Worm (Caenorhabditis elegans): ENCODE measurements around the gene erl-1.

The erl-1 gene

DNA sequence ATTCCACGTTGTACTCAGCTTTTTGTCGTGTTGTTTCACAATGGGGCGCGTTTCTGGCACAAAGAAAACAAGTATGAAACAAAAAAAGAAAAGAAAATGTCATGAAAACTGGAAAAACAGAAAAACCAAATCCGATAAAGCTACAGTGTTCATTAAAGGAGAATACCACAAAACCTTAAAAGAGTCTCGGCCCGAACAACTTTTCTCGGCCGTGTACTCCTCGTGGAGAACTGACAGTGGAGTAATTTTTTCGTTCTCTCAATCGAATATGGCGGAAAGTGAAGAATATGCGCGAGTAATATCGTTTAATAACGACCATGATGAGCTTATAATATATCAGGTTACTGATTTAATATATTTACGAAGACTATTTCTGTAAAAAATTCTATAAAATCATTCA is 9.2 kb upstream of the erl-1 start, which contains the start of the genes tag-335 and vkmt-1:
Gene tag-335 (minus strand): TSS at position 88 of the 400 bp plus-strand sequence.
Gene vkmt-1 (plus strand): TSS at position 219 of the 400 bp plus-strand sequence.
- TF ChIP-seq rnt-1 (tag; optimal IDR thresholded peaks at IDR 0.05): peak; percentile 70
- peak; percentile 16 for TF ChIP-seq nhr-20 (tag; optimal IDR thresholded peaks at IDR 0.05)
- peak; percentile 16 for TF ChIP-seq nhr-47 (tag; optimal IDR thresholded peaks at IDR 0.05)
- peak; percentile 34 for TF ChIP-seq snu-23 (GFP tag; optimal IDR thresholded peaks at IDR 0.05)
- peak; percentile 19 for TF ChIP-seq blmp-1 (tag; optimal IDR thresholded peaks at IDR 0.05)
- peak; percentile 4 to 37 for TF ChIP-seq lin-35 (GFP tag; optimal IDR thresholded peaks at IDR 0.05)
- no peak for TF ChIP-seq mef-2 (tag; optimal IDR thresholded peaks at IDR 0.05)
- no peak for TF ChIP-seq nhr-84 (tag; optimal IDR thresholded peaks at IDR 0.05)
- peak in 2 of 3 experiments; percentile 1 to 36 for TF ChIP-seq dpl-1 (GFP tag; optimal IDR thresholded peaks at IDR 0.05)
- no peak for TF ChIP-seq unc-30 (tag; optimal IDR thresholded peaks at IDR 0.05)
- no peak for TF ChIP-seq aly-2 (tag; optimal IDR thresholded peaks at IDR 0.05)
- TF ChIP-seq F16B12.6 (tag; optimal IDR thresholded peaks at IDR 0.05): peak; percentile 32
- TF ChIP-seq efl-1 (optimal IDR thresholded peaks at IDR 0.05): peak; percentile 11 to 25
- TF ChIP-seq efl-1 (GFP tag; optimal IDR thresholded peaks at IDR 0.05 in 1 of 2): peak; percentile 11 to 17
- peak; percentile 16 for TF ChIP-seq tbx-2 (tag; optimal IDR thresholded peaks at IDR 0.05)
- peak; percentile 28 for TF ChIP-seq nhr-71 (tag; optimal IDR thresholded peaks at IDR 0.05)
- TF ChIP-seq lsy-2 (tag; optimal IDR thresholded peaks at IDR 0.05): peak in 1 of 2 experiments; percentile 50
- peak; percentile 52 for TF ChIP-seq ceh-90 (tag; optimal IDR thresholded peaks at IDR 0.05)
- TF ChIP-seq nhr-85 (tag): no peak
- peak; percentile 7 for TF ChIP-seq lir-3 (tag; optimal IDR thresholded peaks at IDR 0.05; ENCODE audit: poor library complexity)
- TF ChIP-seq xbp-1 (tag; optimal IDR thresholded peaks at IDR 0.05): peak; percentile 29

DNA sequence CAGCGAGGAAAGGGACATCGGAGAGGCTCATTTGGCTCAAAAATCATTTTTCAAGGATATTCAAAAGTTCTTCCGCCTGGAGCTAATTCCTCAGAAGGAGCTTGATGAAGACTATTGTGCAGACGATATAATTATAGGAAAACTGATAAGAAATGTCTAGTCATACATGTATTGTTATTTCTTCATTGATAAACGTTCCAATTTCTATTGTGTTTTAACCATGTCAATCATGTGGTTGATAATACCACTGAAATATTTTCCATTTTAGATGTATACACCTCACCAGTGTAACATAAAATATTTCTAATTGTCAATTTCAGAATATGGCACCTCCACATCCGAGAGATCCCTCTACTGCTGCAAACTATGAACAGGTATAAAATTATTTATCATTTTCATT is 8.4 kb upstream of the erl-1 start, which contains the start of gene ltah-1.1:
Gene ltah-1.1 (plus strand): TSS at position 283 of the 400 bp plus-strand sequence.
- TF ChIP-seq unc-62 (GFP tag; optimal IDR thresholded peaks at IDR 0.05) (no peak), nhr-28 (tag; optimal IDR thresholded peaks at IDR 0.05) (no peak), snu-23 (GFP tag; optimal IDR thresholded peaks at IDR 0.05) (no peak), swsn-7 (tag; optimal IDR thresholded peaks at IDR 0.05) (no peak), dsc-1 (tag; optimal IDR thresholded peaks at IDR 0.05) (no peak), ceh-82 (tag; optimal IDR thresholded peaks at IDR 0.05) (no peak), nhr-90 (tag; optimal IDR thresholded peaks at IDR 0.05; ENCODE audit: poor library complexity) (no peak), zip-4 (GFP tag; optimal IDR thresholded peaks at IDR 0.05) (no peak)

DNA sequence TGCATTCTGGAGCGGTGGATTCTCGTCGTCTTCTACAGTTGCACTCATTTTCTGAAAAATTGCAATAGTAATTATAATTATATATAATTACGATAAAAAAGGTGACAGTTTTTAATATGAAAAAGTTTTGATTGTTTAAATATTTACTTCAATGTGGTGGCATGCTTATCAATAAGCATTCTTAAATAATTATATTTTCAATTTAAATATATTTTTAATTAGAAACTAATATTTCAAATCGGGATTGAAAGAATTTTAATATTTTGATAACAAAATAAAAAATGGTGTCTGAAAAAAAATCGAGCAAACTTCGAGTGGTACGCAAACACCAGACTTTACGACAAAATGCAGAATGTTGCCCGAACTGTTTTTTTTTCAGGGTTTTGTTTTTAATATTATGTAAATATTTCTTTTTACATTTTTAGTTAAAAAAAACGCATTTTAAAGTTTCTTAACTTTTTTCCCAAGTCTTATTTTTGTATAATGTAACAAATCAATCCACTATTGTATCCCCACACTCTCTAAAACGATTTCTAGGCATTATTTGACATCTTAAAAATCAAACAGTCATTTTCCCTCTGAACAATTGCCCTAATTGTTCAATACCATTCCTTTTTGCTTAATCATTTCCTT is 5.5 kb upstream of the erl-1 start, which contains the start of the genes C42C1.12 and C42C1.19:
Gene C42C1.12 (minus strand): TSS at position 51 of the 633 bp plus-strand sequence.
Gene C42C1.19 (plus strand): TSS at position 583 of the 633 bp plus-strand sequence.
- peak; percentile 54 to 61 for TF ChIP-seq lsy-2 (tag; optimal IDR thresholded peaks at IDR 0.05)
- TF ChIP-seq F16B12.6 (tag; optimal IDR thresholded peaks at IDR 0.05): peak; percentile 82
- TF ChIP-seq xbp-1 (tag; optimal IDR thresholded peaks at IDR 0.05): peak; percentile 32
- peak in 1 of 3 experiments; percentile 39 for TF ChIP-seq dpl-1 (GFP tag; optimal IDR thresholded peaks at IDR 0.05)
- TF ChIP-seq fos-1 (tag; optimal IDR thresholded peaks at IDR 0.05): no peak
- TF ChIP-seq blmp-1 (tag; optimal IDR thresholded peaks at IDR 0.05): peak; percentile 15
- TF ChIP-seq ces-1 (GFP tag; optimal IDR thresholded peaks at IDR 0.05): no peak
- TF ChIP-seq lin-35 (GFP tag; optimal IDR thresholded peaks at IDR 0.05): peak; percentile 1 to 14
- no peak for TF ChIP-seq isw-1 (GFP tag; IDR thresholded peaks at IDR 0.05)
- TF ChIP-seq swsn-7 (tag; optimal IDR thresholded peaks at IDR 0.05): peak; percentile 3
- TF ChIP-seq sup-37 (GFP tag; optimal IDR thresholded peaks at IDR 0.05): no peak
- TF ChIP-seq ets-5 (GFP tag; IDR thresholded peaks at IDR 0.05): no peak
- TF ChIP-seq efl-1 (optimal IDR thresholded peaks at IDR 0.05): peak; percentile 1 to 30
- TF ChIP-seq efl-1 (GFP tag; optimal IDR thresholded peaks at IDR 0.05 in 1 of 2): peak in 1 of 2 experiments; percentile 45
- peak; percentile 53 for TF ChIP-seq mep-1 (tag; optimal IDR thresholded peaks at IDR 0.05)
- no peak for TF ChIP-seq nhr-11 (tag; optimal IDR thresholded peaks at IDR 0.05)

DNA sequence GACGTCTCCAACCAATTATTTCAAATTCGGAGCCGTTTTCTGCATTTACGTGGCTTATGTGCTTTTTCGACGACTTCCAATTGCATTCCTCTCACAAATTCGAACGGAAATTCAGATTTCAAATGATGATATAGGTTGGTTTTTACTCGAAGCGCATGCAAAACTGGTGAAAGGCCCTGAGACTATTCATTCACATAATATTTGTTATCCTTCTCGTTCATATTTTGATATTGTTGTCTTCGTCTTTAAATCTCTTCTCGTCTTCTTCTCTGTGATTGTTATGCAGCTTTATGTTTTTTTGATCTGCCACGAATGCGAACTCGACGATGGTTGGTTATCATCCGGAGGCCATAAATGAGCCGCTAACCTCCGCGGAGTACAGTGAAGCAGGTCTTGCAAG is 4.9 kb upstream of the erl-1 start, which contains the start of gene hpo-12:
Gene hpo-12 (plus strand): TSS at position 301 of the 400 bp plus-strand sequence.
- no peak for TF ChIP-seq ceh-90 (tag; optimal IDR thresholded peaks at IDR 0.05)
- no peak for TF ChIP-seq unc-30 (tag; optimal IDR thresholded peaks at IDR 0.05)
- no peak for TF ChIP-seq pqm-1 (tag; optimal IDR thresholded peaks at IDR 0.05)
- TF ChIP-seq nhr-12 (tag; optimal IDR thresholded peaks at IDR 0.05): no peak
- TF ChIP-seq irx-1 (tag; optimal IDR thresholded peaks at IDR 0.05): no peak
- no peak for TF ChIP-seq tbx-2 (tag; optimal IDR thresholded peaks at IDR 0.05)
- TF ChIP-seq sox-4 (tag; optimal IDR thresholded peaks at IDR 0.05): no peak
- no peak for TF ChIP-seq pax-3 (tag; optimal IDR thresholded peaks at IDR 0.05)
- TF ChIP-seq C34B4.2 (tag; optimal IDR thresholded peaks at IDR 0.05): no peak
- TF ChIP-seq alr-1 (tag; optimal IDR thresholded peaks at IDR 0.05; ENCODE audit: borderline replicate concordance): no peak
- no peak for TF ChIP-seq efl-1 (optimal IDR thresholded peaks at IDR 0.05)
- TF ChIP-seq efl-1 (GFP tag; optimal IDR thresholded peaks at IDR 0.05 in 1 of 2): no peak
- TF ChIP-seq lsy-2 (tag; optimal IDR thresholded peaks at IDR 0.05): no peak
